Worm (Caenorhabditis elegans): ENCODE results near the gene F28F9.2.

DNA sequence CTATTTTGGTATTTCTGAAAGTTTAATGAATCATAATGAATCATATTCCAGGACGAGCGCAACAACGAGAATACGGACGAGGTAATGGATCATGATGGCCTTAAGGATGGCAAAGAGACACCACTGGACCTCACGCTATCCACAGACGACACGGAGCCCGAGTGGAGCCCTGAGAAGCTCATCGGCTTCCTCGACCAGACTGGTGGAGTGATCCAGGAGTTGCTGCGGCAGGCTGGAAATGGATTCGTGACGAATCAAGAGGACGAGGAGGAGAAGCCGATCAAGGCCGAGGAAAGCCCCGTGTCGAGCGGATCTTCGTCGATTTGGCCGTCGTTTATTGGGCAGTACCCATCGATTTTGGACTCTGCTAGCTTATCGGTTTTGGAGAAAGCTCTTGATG is 20.0 kb downstream of the F28F9.2 start:
- TF ChIP-seq sox-2 (GFP tag; IDR thresholded peaks at IDR 0.05) (no peak), ama-1 (optimal IDR thresholded peaks at IDR 0.05) (no peak), unc-3 (GFP tag; conservative IDR thresholded peaks at IDR 0.05) (no peak), unc-3 (tag; optimal IDR thresholded peaks at IDR 0.05) (no peak), unc-55 (GFP tag; optimal IDR thresholded peaks at IDR 0.05) (no peak), nfya-1 (tag; optimal IDR thresholded peaks at IDR 0.05) (no peak), pag-3 (tag; optimal IDR thresholded peaks at IDR 0.05; ENCODE audit: borderline replicate concordance) (no peak), ahr-1 (tag; optimal IDR thresholded peaks at IDR 0.05) (no peak), sox-4 (tag; optimal IDR thresholded peaks at IDR 0.05) (no peak), pha-4 (tag; optimal IDR thresholded peaks at IDR 0.05) (no peak)

Measured in whole organism, late embryonic.